Worm (Caenorhabditis elegans) whole organism, midembryonic: ENCODE data around the gene acr-8.

Experiments used
- T22C8.4 ChIP-seq: fragments of 200-800 bp; sonication (Bioruptor generic); IDR thresholded peaks from 2 replicates; pipeline ENCODE4 v1.3.6; 2022; ENCODE audit warnings: missing genetic modification characterization, missing compliant biosample characterization
- tab-1 ChIP-seq: fragments of 200-800 bp; sonication (Bioruptor generic); IDR thresholded peaks from 2 replicates; pipeline ENCODE4 v1.3.6; 2022; ENCODE audit warnings: missing genetic modification characterization, missing compliant biosample characterization

DNA sequence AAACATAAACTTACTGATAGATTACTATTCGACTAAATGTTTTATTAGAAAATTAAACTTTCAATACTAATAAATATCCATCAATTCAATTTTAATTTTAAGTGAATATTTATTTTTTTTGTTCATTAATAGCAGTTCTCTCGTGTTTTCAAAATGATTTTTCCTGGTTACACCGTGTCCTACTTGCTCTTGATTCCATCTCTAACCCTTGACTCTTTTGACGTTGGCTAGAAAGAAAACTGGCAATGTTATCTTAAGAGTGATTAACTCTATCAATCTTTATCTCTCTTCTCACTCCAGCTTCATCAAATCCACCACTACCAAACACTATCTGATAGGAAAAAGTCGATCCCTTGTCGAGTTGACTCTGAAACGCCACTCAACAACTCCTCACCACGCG, at the start of gene acr-8:
- TF ChIP-seq tab-1 (GFP tag; lab: Robert Waterston, UW) (no peak), T22C8.4 (GFP tag; lab: Robert Waterston, UW) (no peak)
